Worm (Caenorhabditis elegans): Measurements from ENCODE around the gene T05H4.3.

DNA sequence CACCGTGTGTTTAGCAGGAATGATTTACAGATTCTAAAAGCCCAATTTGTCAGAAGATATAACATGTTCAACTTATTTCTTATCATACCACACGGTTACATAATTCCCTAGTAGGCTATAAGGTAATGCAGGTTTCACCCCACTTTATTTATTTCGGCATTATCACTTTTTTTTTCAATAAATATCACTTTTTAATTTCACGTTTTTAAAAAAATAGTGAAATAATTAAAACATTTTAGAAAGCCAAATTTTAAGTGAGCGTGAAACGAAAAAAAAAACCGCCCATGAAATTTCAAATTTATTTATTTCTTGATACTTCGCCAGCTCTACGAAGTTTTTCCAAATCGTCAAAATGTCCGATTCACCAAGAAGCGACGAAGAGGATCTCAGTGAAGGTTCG lies 6.2 kb downstream of the T05H4.3 start, which contains the start of gene fbxa-196:
- TF ChIP-seq ceh-6 (GFP tag; optimal IDR thresholded peaks at IDR 0.05), result no peak
- no peak for TF ChIP-seq zip-5 (tag; optimal IDR thresholded peaks at IDR 0.05)
- no peak for TF ChIP-seq K02D7.2 (tag; optimal IDR thresholded peaks at IDR 0.05)
- TF ChIP-seq K09A11.1 (tag; optimal IDR thresholded peaks at IDR 0.05; ENCODE audit: insufficient read depth), result no peak
- no peak for TF ChIP-seq unc-86 (tag; optimal IDR thresholded peaks at IDR 0.05)
- TF ChIP-seq lin-11 (tag; optimal IDR thresholded peaks at IDR 0.05), result no peak

All from whole organism, late embryonic.